Fruit fly (Drosophila melanogaster) whole organism, prepupa: ENCODE measurements around the gene Dph1.
A peak's percentile ranks its signal among the peaks of the same experiment; 100 is the strongest.

Source experiments
- Blimp-1 ChIP-seq: fragments of 200-800 bp; sonication (Bioruptor generic); optimal IDR thresholded peaks from 3 replicates; lab custom pipeline; 2017; ENCODE audit warnings: missing biosample characterization, missing genetic modification characterization, mild to moderate bottlenecking, moderate library complexity, missing genetic modification reagents
- Smox ChIP-seq: fragments of 200-800 bp; sonication (Bioruptor generic); optimal IDR thresholded peaks from 3 replicates; lab custom pipeline; 2016; ENCODE audit warnings: missing biosample characterization, missing genetic modification characterization
- Sox102F ChIP-seq: fragments of 200-800 bp; sonication (Bioruptor generic); optimal IDR thresholded peaks from 2 replicates; lab custom pipeline; 2016; ENCODE audit warnings: missing biosample characterization, mild to moderate bottlenecking, missing genetic modification characterization
- acj6 ChIP-seq: fragments of 200-800 bp; sonication (Bioruptor generic); optimal IDR thresholded peaks from 3 replicates; lab custom pipeline; 2016; ENCODE audit warnings: missing biosample characterization, missing genetic modification characterization
- dac ChIP-seq: fragments of 200-800 bp; sonication (Bioruptor generic); optimal IDR thresholded peaks from 2 replicates; lab custom pipeline; 2017; ENCODE audit warnings: missing biosample characterization, mild to moderate bottlenecking, missing genetic modification characterization
- eg ChIP-seq: fragments of 200-800 bp; sonication (Bioruptor generic); IDR thresholded peaks from 3 replicates; pipeline ENCODE4 v1.3.6; 2022; ENCODE audit warnings: missing biosample characterization, missing genetic modification characterization
- fd85E ChIP-seq: fragments of 200-800 bp; sonication (Bioruptor generic); optimal IDR thresholded peaks from 3 replicates; lab custom pipeline; 2016; ENCODE audit warnings: missing biosample characterization, missing genetic modification characterization

DNA sequence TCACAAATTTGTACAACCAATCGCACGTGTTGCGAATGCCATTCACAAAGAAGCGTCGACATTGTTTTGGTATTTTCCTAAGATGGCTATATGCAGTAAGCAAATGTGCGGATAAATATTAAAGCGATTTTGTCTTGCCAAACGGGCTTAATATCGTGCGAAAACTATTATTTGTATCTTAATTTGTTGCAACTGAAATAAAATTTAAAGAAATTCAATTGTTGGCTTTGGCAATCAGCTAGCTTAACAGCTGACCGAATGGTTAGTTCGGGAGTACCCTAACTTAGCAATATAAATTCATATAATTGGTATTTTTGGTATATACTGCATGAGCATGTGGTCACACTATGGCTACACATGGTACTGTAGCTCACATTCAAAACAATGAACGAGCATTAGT lies 48.4 kb downstream of the Dph1 start, which contains the start of the genes RIOK1 and Polr3H:
- TF ChIP-seq dac (GFP tag; lab: Kevin White, UChicago) (no peak), acj6 (GFP tag; lab: Kevin White, UChicago) (peak; percentile 73), Smox (no peak), eg (GFP tag; lab: Robert Waterston, UW) (peak; percentile 65), Blimp-1 (GFP tag; lab: Kevin White, UChicago) (no peak), fd85E (GFP tag; lab: Kevin White, UChicago) (no peak), Sox102F (GFP tag; lab: Kevin White, UChicago) (peak; percentile 62)
